Fruit fly (Drosophila melanogaster) whole organism, pupa: Measurements from ENCODE around the gene bves.

ENCODE experiments used
- CG12605 ChIP-seq: fragments of 200-800 bp; sonication (Bioruptor generic); IDR thresholded peaks from 2 replicates; pipeline ENCODE4 v1.3.6; 2022; ENCODE audit warnings: missing biosample characterization, missing genetic modification characterization
- CG32121 ChIP-seq: fragments of 200-800 bp; sonication (Bioruptor generic); IDR thresholded peaks from 2 replicates; pipeline ENCODE4 v1.3.6; 2022; ENCODE audit warnings: missing biosample characterization, missing genetic modification characterization
- CG34367 ChIP-seq: fragments of 200-800 bp; sonication (Bioruptor generic); optimal IDR thresholded peaks from 2 replicates; lab custom pipeline; 2018; ENCODE audit warnings: missing biosample characterization, mild to moderate bottlenecking, missing genetic modification characterization
- CG8301 ChIP-seq: fragments of 200-800 bp; sonication (Bioruptor generic); optimal IDR thresholded peaks from 2 replicates; lab custom pipeline; 2018; ENCODE audit warnings: missing biosample characterization, mild to moderate bottlenecking, missing genetic modification characterization
- Pif1B ChIP-seq: fragments of 200-800 bp; sonication (Bioruptor generic); optimal IDR thresholded peaks from 3 replicates; lab custom pipeline; 2016; ENCODE audit warnings: missing biosample characterization, missing genetic modification characterization
- Snoo ChIP-seq: fragments of 200-800 bp; sonication (Bioruptor generic); optimal IDR thresholded peaks from 3 replicates; lab custom pipeline; 2017; ENCODE audit warnings: missing biosample characterization, mild to moderate bottlenecking, missing genetic modification characterization, inconsistent platforms
- fd96Ca ChIP-seq: fragments of 200-800 bp; sonication (Bioruptor generic); IDR thresholded peaks from 3 replicates; pipeline ENCODE4 v1.3.6; 2022; ENCODE audit warnings: missing biosample characterization, missing genetic modification characterization
- rn ChIP-seq: fragments of 200-800 bp; sonication (Bioruptor generic); IDR thresholded peaks from 2 replicates; pipeline ENCODE4 v1.3.6; 2022; ENCODE audit warnings: missing biosample characterization, missing genetic modification characterization

- no peak for TF ChIP-seq CG32121
- no peak for TF ChIP-seq Snoo (tag; lab: Kevin White, UChicago)
- TF ChIP-seq rn (GFP tag; lab: Robert Waterston, UW) = no peak
- no peak for TF ChIP-seq fd96Ca (GFP tag; lab: Robert Waterston, UW)
- no peak for TF ChIP-seq CG8301
- TF ChIP-seq CG34367 (tag; lab: Kevin White, UChicago) = no peak
- TF ChIP-seq Pif1B = no peak
- no peak for TF ChIP-seq CG12605 (GFP tag; lab: Robert Waterston, UW)
Observed at dm6 chrX:21080335-21080734, 26.6 kb downstream of the bves start.
